Worm (Caenorhabditis elegans) whole organism, L1 larva: ENCODE data around the gene R151.8.

Experiments used
- C16A3.4 ChIP-seq: fragments of 150-350 bp; optimal IDR thresholded peaks from 2 replicates; lab custom pipeline; 2014; ENCODE audit warnings: missing biosample characterization, missing genetic modification characterization
- C34B4.2 ChIP-seq: sonication (generic microtip); optimal IDR thresholded peaks from 2 replicates; lab custom pipeline; 2017; ENCODE audit warnings: mild to moderate bottlenecking, missing genetic modification characterization, missing compliant biosample characterization
- F16B12.6 ChIP-seq: fragments of 150-350 bp; optimal IDR thresholded peaks from 2 replicates; lab custom pipeline; 2014; ENCODE audit warnings: missing biosample characterization, missing genetic modification characterization
- Y116A8C.19 ChIP-seq: sonication (generic microtip); optimal IDR thresholded peaks from 2 replicates; lab custom pipeline; 2016; ENCODE audit warnings: missing compliant biosample characterization, missing genetic modification characterization, borderline replicate concordance
- ama-1 ChIP-seq: fragments of 150-350 bp; optimal IDR thresholded peaks from 2 replicates; lab custom pipeline; 2014
- blmp-1 ChIP-seq: fragments of 150-350 bp; optimal IDR thresholded peaks from 2 replicates; lab custom pipeline; 2014; ENCODE audit warnings: missing biosample characterization, missing genetic modification characterization
- ceh-63 ChIP-seq: fragments of 200-800 bp; sonication (Bioruptor generic); optimal IDR thresholded peaks from 2 replicates; lab custom pipeline; 2018; ENCODE audit warnings: mild to moderate bottlenecking, missing genetic modification characterization, missing compliant biosample characterization
- ceh-8 ChIP-seq: fragments of 200-800 bp; sonication (Bioruptor generic); optimal IDR thresholded peaks from 2 replicates; lab custom pipeline; 2018; ENCODE audit warnings: mild to moderate bottlenecking, missing genetic modification characterization, moderate library complexity, missing compliant biosample characterization
- ceh-82 ChIP-seq, 3 experiments: fragments of 150-350 bp in 1 of 3; sonication (generic microtip) in 2 of 3; optimal IDR thresholded peaks; 2 replicates each; lab custom pipeline; 2014 to 2017; ENCODE audit warnings: missing biosample characterization in 3 of 3, missing genetic modification characterization in 3 of 3
- ceh-88 ChIP-seq: fragments of 200-800 bp; sonication (Bioruptor generic); IDR thresholded peaks from 2 replicates; pipeline ENCODE4 v1.3.6; 2022; ENCODE audit warnings: missing genetic modification characterization, missing compliant biosample characterization
- ceh-90 ChIP-seq: sonication (generic microtip); optimal IDR thresholded peaks from 2 replicates; lab custom pipeline; 2016; ENCODE audit warnings: missing genetic modification characterization, missing compliant biosample characterization
- ces-1 ChIP-seq: fragments of 150-350 bp; optimal IDR thresholded peaks from 2 replicates; lab custom pipeline; 2014; ENCODE audit warnings: missing biosample characterization, missing genetic modification reagents, missing genetic modification characterization
- dpl-1 ChIP-seq, 3 experiments: fragments of 150-350 bp in 2 of 3; sonication (generic microtip) in 1 of 3; optimal IDR thresholded peaks; 2 replicates each; lab custom pipeline; 2014 to 2017; ENCODE audit warnings: missing biosample characterization in 3 of 3, missing genetic modification characterization in 3 of 3, missing genetic modification reagents in 3 of 3
- dsc-1 ChIP-seq: sonication (generic microtip); optimal IDR thresholded peaks from 2 replicates; lab custom pipeline; 2016; ENCODE audit warnings: mild to moderate bottlenecking, missing genetic modification characterization, missing compliant biosample characterization
- efl-1 ChIP-seq, 4 experiments: fragments of 150-350 bp; optimal IDR thresholded peaks in 3 of 4; peaks in 1 of 4; 1 replicate in 1 of 4; 2 replicates in 3 of 4; lab custom pipeline; 2014; ENCODE audit warnings: missing biosample characterization in 2 of 4, missing genetic modification characterization in 2 of 4, missing genetic modification reagents in 2 of 4
- efl-3 ChIP-seq: fragments of 200-800 bp; sonication (Bioruptor generic); optimal IDR thresholded peaks from 2 replicates; lab custom pipeline; 2018; ENCODE audit warnings: mild to moderate bottlenecking, missing genetic modification characterization, missing compliant biosample characterization
- elt-2 ChIP-seq: sonication (generic microtip); optimal IDR thresholded peaks from 2 replicates; lab custom pipeline; 2016; ENCODE audit warnings: missing genetic modification characterization, mild to moderate bottlenecking, inconsistent platforms, missing compliant biosample characterization, missing genetic modification reagents
- elt-3 ChIP-seq, 6 experiments: fragments of 150-350 bp in 1 of 6; sonication (generic microtip); optimal IDR thresholded peaks; 2 replicates each; lab custom pipeline; 2017 to 2018; ENCODE audit warnings: missing biosample characterization in 6 of 6, missing genetic modification characterization in 6 of 6, inconsistent platforms in 1 of 6
- ets-5 ChIP-seq: fragments of 200-800 bp; sonication (Bioruptor generic); IDR thresholded peaks from 2 replicates; pipeline ENCODE4 v1.3.6; 2022; ENCODE audit warnings: missing genetic modification characterization, missing compliant biosample characterization
- fos-1 ChIP-seq: fragments of 150-350 bp; optimal IDR thresholded peaks from 2 replicates; lab custom pipeline; 2014; ENCODE audit warnings: missing biosample characterization, missing genetic modification characterization
- hlh-17 ChIP-seq: fragments of 200-800 bp; sonication (Bioruptor generic); optimal IDR thresholded peaks from 2 replicates; lab custom pipeline; 2018; ENCODE audit warnings: missing genetic modification characterization, mild to moderate bottlenecking, missing compliant biosample characterization, moderate library complexity, borderline replicate concordance
- hlh-4 ChIP-seq: sonication (generic microtip); optimal IDR thresholded peaks from 2 replicates; lab custom pipeline; 2016; ENCODE audit warnings: mild to moderate bottlenecking, missing genetic modification characterization, missing compliant biosample characterization
- isw-1 ChIP-seq: fragments of 200-800 bp; sonication (Bioruptor generic); IDR thresholded peaks from 2 replicates; pipeline ENCODE4 v1.3.6; 2022; ENCODE audit warnings: missing genetic modification characterization, missing compliant biosample characterization
- lin-14 ChIP-seq: fragments of 200-800 bp; sonication (Bioruptor generic); optimal IDR thresholded peaks from 2 replicates; lab custom pipeline; 2018; ENCODE audit warnings: mild to moderate bottlenecking, missing genetic modification characterization, moderate library complexity, missing compliant biosample characterization
- lin-15B ChIP-seq: fragments of 150-350 bp; sonication (generic microtip); optimal IDR thresholded peaks from 3 replicates; lab custom pipeline; 2014; ENCODE audit warnings: missing biosample characterization, missing genetic modification characterization
- lin-35 ChIP-seq, 2 experiments: fragments of 150-350 bp; optimal IDR thresholded peaks; 2 replicates each; lab custom pipeline; 2014; ENCODE audit warnings: missing biosample characterization in 2 of 2, missing genetic modification characterization in 2 of 2, missing genetic modification reagents in 2 of 2
- lsy-2 ChIP-seq, 2 experiments: fragments of 150-350 bp; optimal IDR thresholded peaks; 2 replicates each; lab custom pipeline; 2014; ENCODE audit warnings: missing biosample characterization in 2 of 2, missing genetic modification characterization in 2 of 2
- mab-9 ChIP-seq: fragments of 200-800 bp; sonication (Bioruptor generic); IDR thresholded peaks from 2 replicates; pipeline ENCODE4 v1.3.6; 2022; ENCODE audit warnings: missing genetic modification reagents, missing genetic modification characterization, missing compliant biosample characterization
- mdl-1 ChIP-seq, 2 experiments: fragments of 150-350 bp; optimal IDR thresholded peaks; 2 replicates each; lab custom pipeline; 2014 to 2017; ENCODE audit warnings: missing biosample characterization in 2 of 2, missing genetic modification characterization in 2 of 2, inconsistent platforms in 1 of 2
- mef-2 ChIP-seq: fragments of 150-350 bp; optimal IDR thresholded peaks from 2 replicates; lab custom pipeline; 2014; ENCODE audit warnings: missing biosample characterization, missing genetic modification characterization
- nhr-19 ChIP-seq: fragments of 200-800 bp; sonication (Bioruptor generic); conservative IDR thresholded peaks from 2 replicates; pipeline ENCODE4 v1.3.6; 2022; ENCODE audit warnings: missing genetic modification characterization, missing compliant biosample characterization
- nhr-20 ChIP-seq: sonication (generic microtip); optimal IDR thresholded peaks from 2 replicates; lab custom pipeline; 2016; ENCODE audit warnings: mild to moderate bottlenecking, missing genetic modification characterization, missing compliant biosample characterization
- nhr-47 ChIP-seq: sonication (generic microtip); optimal IDR thresholded peaks from 2 replicates; lab custom pipeline; 2016; ENCODE audit warnings: mild to moderate bottlenecking, missing genetic modification characterization, moderate library complexity, missing compliant biosample characterization
- nhr-71 ChIP-seq: sonication (generic microtip); optimal IDR thresholded peaks from 2 replicates; lab custom pipeline; 2016; ENCODE audit warnings: mild to moderate bottlenecking, missing genetic modification characterization, moderate library complexity, missing compliant biosample characterization
- nhr-77 ChIP-seq: fragments of 150-350 bp; optimal IDR thresholded peaks from 2 replicates; lab custom pipeline; 2014; ENCODE audit warnings: missing biosample characterization, missing genetic modification characterization
- nhr-85 ChIP-seq: sonication (generic microtip); peaks from one replicate; lab custom pipeline; 2016; ENCODE audit warnings: missing genetic modification characterization, inconsistent platforms, missing compliant biosample characterization
- pax-3 ChIP-seq: fragments of 200-800 bp; sonication (Bioruptor generic); optimal IDR thresholded peaks from 2 replicates; lab custom pipeline; 2018; ENCODE audit warnings: mild to moderate bottlenecking, missing genetic modification characterization, moderate library complexity, missing compliant biosample characterization
- skn-1 ChIP-seq: fragments of 150-350 bp; optimal IDR thresholded peaks from 2 replicates; lab custom pipeline; 2014; ENCODE audit warnings: missing biosample characterization, missing genetic modification characterization
- snpc-4 ChIP-seq: fragments of 150-350 bp; optimal IDR thresholded peaks from 2 replicates; lab custom pipeline; 2014; ENCODE audit warnings: missing biosample characterization, missing genetic modification characterization
- snu-23 ChIP-seq: sonication (generic microtip); optimal IDR thresholded peaks from 2 replicates; lab custom pipeline; 2016; ENCODE audit warnings: missing genetic modification characterization, missing compliant biosample characterization
- sox-4 ChIP-seq: sonication (generic microtip); optimal IDR thresholded peaks from 2 replicates; lab custom pipeline; 2016; ENCODE audit warnings: missing genetic modification characterization, missing compliant biosample characterization
- sptf-1 ChIP-seq: fragments of 150-350 bp; optimal IDR thresholded peaks from 2 replicates; lab custom pipeline; 2014; ENCODE audit warnings: missing biosample characterization, missing genetic modification characterization
- tbx-2 ChIP-seq: sonication (generic microtip); optimal IDR thresholded peaks from 2 replicates; lab custom pipeline; 2016; ENCODE audit warnings: missing genetic modification characterization, missing compliant biosample characterization
- unc-130 ChIP-seq: fragments of 150-350 bp; optimal IDR thresholded peaks from 2 replicates; lab custom pipeline; 2017; ENCODE audit warnings: missing biosample characterization, missing genetic modification characterization, inconsistent platforms
- unc-30 ChIP-seq: sonication (generic microtip); optimal IDR thresholded peaks from 2 replicates; lab custom pipeline; 2017; ENCODE audit warnings: missing biosample characterization, missing genetic modification characterization
- unc-86 ChIP-seq: sonication (generic microtip); optimal IDR thresholded peaks from 2 replicates; lab custom pipeline; 2016; ENCODE audit warnings: missing genetic modification characterization, missing compliant biosample characterization
- unc-98 ChIP-seq: fragments of 200-800 bp; sonication (Bioruptor generic); IDR thresholded peaks from 2 replicates; pipeline ENCODE4 v1.3.6; 2022; ENCODE audit warnings: missing genetic modification characterization, missing compliant biosample characterization
- xbp-1 ChIP-seq: sonication (generic microtip); optimal IDR thresholded peaks from 2 replicates; lab custom pipeline; 2016; ENCODE audit warnings: missing genetic modification characterization, missing compliant biosample characterization
- zag-1 ChIP-seq: fragments of 150-350 bp; optimal IDR thresholded peaks from 2 replicates; lab custom pipeline; 2014; ENCODE audit warnings: missing biosample characterization, missing genetic modification characterization
- ztf-11 ChIP-seq, 2 experiments: sonication (generic microtip); optimal IDR thresholded peaks; 2 replicates each; lab custom pipeline; 2016 to 2017; ENCODE audit warnings: missing genetic modification characterization in 2 of 2, missing biosample characterization in 1 of 2, missing compliant biosample characterization in 1 of 2

Gene R151.8

DNA sequence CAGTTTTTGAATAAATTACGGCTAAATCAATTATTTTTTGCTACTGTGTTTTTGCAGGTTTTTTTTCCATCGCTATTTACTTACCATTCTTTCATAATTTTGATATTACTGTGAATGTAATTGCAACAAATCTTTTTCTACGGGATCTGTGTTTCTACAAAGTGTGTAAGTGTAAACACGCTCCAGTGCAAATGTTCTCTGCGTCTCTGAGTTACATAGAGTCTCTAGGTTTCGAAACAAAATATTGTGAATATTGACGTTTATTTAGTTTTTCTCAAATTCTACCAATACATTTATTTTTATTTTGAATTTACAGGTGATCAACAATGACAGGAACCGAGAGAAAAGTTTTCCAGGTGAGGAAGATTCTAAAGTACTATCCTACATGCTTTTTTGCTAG, 45.6 kb downstream of the R151.8 start, which contains the start of gene yju-2 (continued):
- no peak for TF ChIP-seq ztf-11 (tag; optimal IDR thresholded peaks at IDR 0.05; lab: Kevin White, UChicago)
- TF ChIP-seq fos-1 = peak; percentile 54
- TF ChIP-seq sox-4 (tag; lab: Kevin White, UChicago) = no peak
- TF ChIP-seq Y116A8C.19 = no peak
- no peak for TF ChIP-seq pax-3 (tag; lab: Kevin White, UChicago)
- peak; percentile 49 for TF ChIP-seq isw-1 (GFP tag; lab: Robert Waterston, UW)
- peak; percentile 67 for TF ChIP-seq nhr-85
- no peak for TF ChIP-seq ceh-8
- no peak for TF ChIP-seq hlh-4 (tag; lab: Kevin White, UChicago)
- TF ChIP-seq ets-5 (GFP tag; lab: Robert Waterston, UW) = no peak
- peak; percentile 69 for TF ChIP-seq nhr-71 (tag; lab: Kevin White, UChicago)
- TF ChIP-seq efl-3 (GFP tag; lab: Kevin White, UChicago) = no peak
- peak; percentile 31 for TF ChIP-seq ama-1 (lab: Kevin White, UChicago)
- TF ChIP-seq snpc-4 = no peak
- TF ChIP-seq F16B12.6 (tag; lab: Kevin White, UChicago) = peak; percentile 45
- TF ChIP-seq mef-2 (tag; lab: Kevin White, UChicago) = no peak
- TF ChIP-seq blmp-1 (tag; lab: Kevin White, UChicago) = peak; percentile 63
- no peak for TF ChIP-seq sptf-1 (tag; lab: Kevin White, UChicago)
- no peak for TF ChIP-seq zag-1 (tag; lab: Kevin White, UChicago)
- no peak for TF ChIP-seq hlh-17 (GFP tag; lab: Kevin White, UChicago)
- no peak for TF ChIP-seq ces-1 (GFP tag; lab: Kevin White, UChicago)
- no peak for TF ChIP-seq mab-9 (GFP tag; lab: Robert Waterston, UW)
- TF ChIP-seq dsc-1 (tag; lab: Kevin White, UChicago) = no peak
- TF ChIP-seq unc-86 (tag; lab: Kevin White, UChicago) = peak; percentile 16
- peak; percentile 13 for TF ChIP-seq tbx-2
- TF ChIP-seq mdl-1 (tag; optimal IDR thresholded peaks at IDR 0.05; lab: Kevin White, UChicago) = no peak
- TF ChIP-seq unc-98 (GFP tag; lab: Robert Waterston, UW) = no peak
- peak; percentile 82 for TF ChIP-seq lin-15B (tag; lab: Kevin White, UChicago)
- peak; percentile 59 for TF ChIP-seq skn-1 (tag; lab: Kevin White, UChicago)
- TF ChIP-seq dpl-1 (GFP tag; optimal IDR thresholded peaks at IDR 0.05; lab: Kevin White, UChicago) = peak; percentile 51 to 72 (median 70)
- TF ChIP-seq ceh-88 (GFP tag; lab: Robert Waterston, UW) = peak; percentile 9; the same call in 1 of the 2 replicates
- no peak for TF ChIP-seq elt-2

DNA sequence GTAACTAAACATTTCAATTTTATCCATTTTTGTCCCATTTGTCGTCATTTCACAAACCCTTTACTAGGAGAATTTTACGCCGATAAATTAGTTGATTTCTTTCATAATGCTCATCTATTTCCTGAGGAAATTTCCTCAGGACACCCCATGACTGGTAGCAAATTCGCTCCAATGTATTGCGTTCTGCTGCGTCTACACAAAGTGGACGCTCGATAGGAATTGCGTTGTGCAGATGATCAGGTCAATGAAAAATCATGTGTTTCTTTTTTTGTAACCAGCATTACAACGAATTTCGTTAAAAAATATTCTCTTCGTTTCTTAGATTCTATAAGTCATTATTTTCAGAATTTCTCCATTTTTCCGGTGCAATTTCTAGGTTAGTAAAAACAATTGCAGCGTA, 47.8 kb downstream of the R151.8 start, which contains the start of gene epg-4:
Gene epg-4, plus strand, starts transcription at position 346 of the 400 bp plus-strand sequence.
- TF ChIP-seq efl-3 (GFP tag; lab: Kevin White, UChicago) (no peak), nhr-85 (peak; percentile 36), lin-14 (GFP tag; lab: Kevin White, UChicago) (peak; percentile 70), sox-4 (tag; lab: Kevin White, UChicago) (no peak), xbp-1 (tag; lab: Kevin White, UChicago) (no peak), C16A3.4 (tag; lab: Kevin White, UChicago) (peak; percentile 50), skn-1 (tag; lab: Kevin White, UChicago) (peak; percentile 47), lsy-2 (tag; optimal IDR thresholded peaks at IDR 0.05; lab: Kevin White, UChicago) (peak in 1 of 2 experiments; percentile 69), nhr-71 (tag; lab: Kevin White, UChicago) (peak; percentile 41), snu-23 (GFP tag; lab: Kevin White, UChicago) (peak; percentile 36), ceh-8 (no peak), efl-1 (optimal IDR thresholded peaks at IDR 0.05; lab: Kevin White, UChicago) (peak; percentile 19 to 57), efl-1 (GFP tag; optimal IDR thresholded peaks at IDR 0.05 in 1 of 2; lab: Kevin White, UChicago) (peak; percentile 45 to 93), lin-35 (GFP tag; optimal IDR thresholded peaks at IDR 0.05; lab: Kevin White, UChicago) (peak; percentile 42 to 79), elt-3 (tag; optimal IDR thresholded peaks at IDR 0.05; lab: Kevin White, UChicago) (peak in 1 of 6 experiments; percentile 13), unc-130 (tag; lab: Kevin White, UChicago) (peak; percentile 22), ceh-63 (GFP tag; lab: Kevin White, UChicago) (no peak), dpl-1 (GFP tag; optimal IDR thresholded peaks at IDR 0.05; lab: Kevin White, UChicago) (peak; percentile 9 to 53 (median 41)), fos-1 (no peak), mdl-1 (tag; optimal IDR thresholded peaks at IDR 0.05; lab: Kevin White, UChicago) (peak in 1 of 2 experiments; percentile 22), ceh-90 (tag; lab: Kevin White, UChicago) (no peak), nhr-20 (tag; lab: Kevin White, UChicago) (peak; percentile 15), unc-30 (tag; lab: Kevin White, UChicago) (no peak), blmp-1 (tag; lab: Kevin White, UChicago) (peak; percentile 33), C34B4.2 (tag; lab: Kevin White, UChicago) (no peak), nhr-19 (GFP tag; lab: Robert Waterston, UW) (no peak), nhr-47 (no peak), ceh-82 (tag; optimal IDR thresholded peaks at IDR 0.05; lab: Kevin White, UChicago) (peak in 1 of 3 experiments; percentile 11), nhr-77 (peak; percentile 3)
